Worm (Caenorhabditis elegans) whole organism, young adult: ENCODE measurements around the gene bre-1.

Experiments used
- Y56A3A.18 ChIP-seq: fragments of 200-800 bp; sonication (Bioruptor generic); IDR thresholded peaks from 2 replicates; pipeline ENCODE4 v1.3.6; 2022; ENCODE audit warnings: missing genetic modification reagents, missing genetic modification characterization, missing compliant biosample characterization
- let-526 ChIP-seq: fragments of 200-800 bp; sonication (Bioruptor generic); IDR thresholded peaks from 2 replicates; pipeline ENCODE4 v1.3.6; 2022; ENCODE audit warnings: missing genetic modification reagents, missing genetic modification characterization, missing compliant biosample characterization
- lsl-1 ChIP-seq: fragments of 200-800 bp; sonication (Bioruptor generic); optimal IDR thresholded peaks from 2 replicates; lab custom pipeline; 2018; ENCODE audit warnings: mild to moderate bottlenecking, missing genetic modification characterization, moderate library complexity, missing compliant biosample characterization
- tbx-9 ChIP-seq: sonication (generic microtip); optimal IDR thresholded peaks from 2 replicates; lab custom pipeline; 2016; ENCODE audit warnings: borderline replicate concordance, missing genetic modification characterization, inconsistent platforms, missing compliant biosample characterization
- unc-62 ChIP-seq: fragments of 150-350 bp; optimal IDR thresholded peaks from 2 replicates; lab custom pipeline; 2014; ENCODE audit warnings: missing biosample characterization, missing genetic modification reagents, missing genetic modification characterization
- ztf-25 ChIP-seq: fragments of 200-800 bp; sonication (Bioruptor generic); IDR thresholded peaks from 2 replicates; pipeline ENCODE4 v1.3.6; 2022; ENCODE audit warnings: missing genetic modification reagents, missing genetic modification characterization, missing compliant biosample characterization

- TF ChIP-seq unc-62 (no peak), Y56A3A.18 (no peak), let-526 (GFP tag; lab: Robert Waterston, UW) (no peak), tbx-9 (tag; lab: Kevin White, UChicago) (no peak), lsl-1 (GFP tag; lab: Kevin White, UChicago) (no peak), ztf-25 (GFP tag; lab: Robert Waterston, UW) (no peak)
Measured at ce11 chrIV:9005310-9005709, 18.2 kb downstream of the bre-1 start, which contains the start of gene unc-129.
